Worm (Caenorhabditis elegans): Measurements from ENCODE around the gene tbc-13.

tbc-13 gene

DNA sequence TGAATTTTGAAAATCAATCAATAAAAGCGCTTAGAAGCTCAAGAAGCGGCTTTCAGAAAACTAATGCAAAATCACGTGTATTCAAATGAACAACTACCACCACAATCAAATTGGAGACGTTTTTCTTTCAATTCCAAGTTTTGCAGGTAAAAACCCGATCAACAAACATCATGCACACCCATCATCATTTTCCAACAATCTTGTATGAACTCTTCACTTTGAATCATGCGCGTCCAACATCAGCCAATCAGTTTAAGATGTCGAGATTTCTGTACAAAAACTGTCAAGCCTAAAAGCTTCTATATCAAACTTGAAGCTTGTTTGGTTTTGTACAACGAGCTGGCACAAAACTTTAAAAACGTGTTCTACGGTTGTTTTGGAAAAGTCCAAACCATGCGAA, 53.9 kb downstream of the tbc-13 start:
- TF ChIP-seq sem-2 (GFP tag; optimal IDR thresholded peaks at IDR 0.05) (no peak), bed-3 (GFP tag; optimal IDR thresholded peaks at IDR 0.05) (no peak)

All from whole organism, mixed stage, embryonic.